Fruit fly (Drosophila melanogaster): ENCODE data around the gene LSm-4.
A peak's percentile ranks its signal among the peaks of the same experiment; 100 is the strongest.

The LSm-4 gene

dm6 chr2L:10413251-10414127 lies 8.5 kb upstream of the LSm-4 start, which contains the start of the genes CG5355 and Klp31E (continued):
- TF ChIP-seq CG4617 (GFP tag; optimal IDR thresholded peaks at IDR 0.05; ENCODE audit: borderline replicate concordance) (peak; percentile 6), CG13123 (GFP tag; optimal IDR thresholded peaks at IDR 0.05) (peak; percentile 2), CG9437 (GFP tag; optimal IDR thresholded peaks at IDR 0.05) (peak; percentile 78), CG12299 (tag; optimal IDR thresholded peaks at IDR 0.05) (peak; percentile 27), MESR4 (GFP tag; optimal IDR thresholded peaks at IDR 0.05) (peak; percentile 53), Rx (GFP tag; IDR thresholded peaks at IDR 0.05) (no peak), CG4360 (GFP tag; IDR thresholded peaks at IDR 0.05) (no peak), CG12236 (GFP tag; optimal IDR thresholded peaks at IDR 0.05) (no peak), al (GFP tag; IDR thresholded peaks at IDR 0.05) (0 out of 2 replicates have a peak, but pooled peaks have one; percentile 16), ems (GFP tag; optimal IDR thresholded peaks at IDR 0.05) (peak; percentile 46), row (GFP tag; IDR thresholded peaks at IDR 0.05) (peak; percentile 88), fd64A (GFP tag; optimal IDR thresholded peaks at IDR 0.05) (no peak), Elba2 (GFP tag; optimal IDR thresholded peaks at IDR 0.05) (no peak), danr (GFP tag; IDR thresholded peaks at IDR 0.05) (no peak), CG9609 (GFP tag; optimal IDR thresholded peaks at IDR 0.05) (peak; percentile 37), CG33557 (GFP tag; optimal IDR thresholded peaks at IDR 0.05) (peak; percentile 76), CG12219 (GFP tag; optimal IDR thresholded peaks at IDR 0.05) (peak; percentile 40), pros (GFP tag; optimal IDR thresholded peaks at IDR 0.05) (no peak), Bgb (GFP tag; IDR thresholded peaks at IDR 0.05; ENCODE audit: partially characterized antibody) (peak; percentile 63), NC2β (GFP tag; optimal IDR thresholded peaks at IDR 0.05) (no peak), gro (GFP tag; optimal IDR thresholded peaks at IDR 0.05) (no peak), CG10979 (tag; optimal IDR thresholded peaks at IDR 0.05) (peak; percentile 72), CG6765 (GFP tag; optimal IDR thresholded peaks at IDR 0.05) (peak; percentile 7), CG6813 (GFP tag; optimal IDR thresholded peaks at IDR 0.05) (no peak), CoRest (tag; optimal IDR thresholded peaks at IDR 0.05) (peak; percentile 89), HLH4C (GFP tag; IDR thresholded peaks at IDR 0.05; ENCODE audit: partially characterized antibody) (peak; percentile 65), bbx (GFP tag; IDR thresholded peaks at IDR 0.05; ENCODE audit: partially characterized antibody) (peak; percentile 76), Bteb2 (GFP tag; optimal IDR thresholded peaks at IDR 0.05) (peak; percentile 6), gem (tag; optimal IDR thresholded peaks at IDR 0.05) (peak; percentile 86), tx (GFP tag; optimal IDR thresholded peaks at IDR 0.05) (peak; percentile 13), Myb (GFP tag; optimal IDR thresholded peaks at IDR 0.05) (peak; percentile 11), CG4820 (GFP tag; optimal IDR thresholded peaks at IDR 0.05) (peak; percentile 43), CG31224 (GFP tag; IDR thresholded peaks at IDR 0.05) (peak; percentile 59), CG34422 (GFP tag; IDR thresholded peaks at IDR 0.05) (peak; percentile 18; the same call in 1 of the 3 replicates), HLH54F (GFP tag; optimal IDR thresholded peaks at IDR 0.05) (peak; percentile 49), CG13296 (GFP tag; optimal IDR thresholded peaks at IDR 0.05) (peak; percentile 61), gfzf (GFP tag; optimal IDR thresholded peaks at IDR 0.05) (peak; percentile 23), CG4328 (GFP tag; optimal IDR thresholded peaks at IDR 0.05) (peak; percentile 69), dysf (GFP tag; IDR thresholded peaks at IDR 0.05) (peak; percentile 61; the same call in 2 of the 3 replicates), CG7271 (tag; optimal IDR thresholded peaks at IDR 0.05) (no peak), CG10431 (GFP tag; optimal IDR thresholded peaks at IDR 0.05) (peak; percentile 46), CG17829 (tag; optimal IDR thresholded peaks at IDR 0.05) (peak; percentile 84), dimm (GFP tag; IDR thresholded peaks at IDR 0.05) (no peak), pzg (GFP tag; optimal IDR thresholded peaks at IDR 0.05) (peak; percentile 61), Dref (GFP tag; IDR thresholded peaks at IDR 0.05) (peak; percentile 65), CG12391 (tag; optimal IDR thresholded peaks at IDR 0.05) (peak; percentile 84), Dad (GFP tag; optimal IDR thresholded peaks at IDR 0.05) (peak; percentile 32), CG15011 (GFP tag; optimal IDR thresholded peaks at IDR 0.05) (no peak)

All from whole organism, embryonic.